Fruit fly (Drosophila melanogaster): ENCODE measurements around the gene PH4alphaSG1.

PH4alphaSG1 gene

dm6 chr3R:30544974-30545373, 39.5 kb upstream of the PH4alphaSG1 start (continued):
- TF ChIP-seq ttk (GFP tag; IDR thresholded peaks at IDR 0.05) (no peak), da (GFP tag; optimal IDR thresholded peaks at IDR 0.05) (no peak), Hr78 (GFP tag; optimal IDR thresholded peaks at IDR 0.05) (no peak), Hand (GFP tag; optimal IDR thresholded peaks at IDR 0.05) (no peak), Gsc (GFP tag; IDR thresholded peaks at IDR 0.05) (no peak), Trl (optimal IDR thresholded peaks at IDR 0.05) (peak; percentile 12 to 33), Trl (GFP tag; optimal IDR thresholded peaks at IDR 0.05) (no peak), CG10543 (GFP tag; optimal IDR thresholded peaks at IDR 0.05) (no peak), Usf (GFP tag; optimal IDR thresholded peaks at IDR 0.05) (no peak), trem (tag; optimal IDR thresholded peaks at IDR 0.05) (no peak), CG1024 (GFP tag; IDR thresholded peaks at IDR 0.05) (no peak), CG3163 (GFP tag; optimal IDR thresholded peaks at IDR 0.05) (peak; percentile 63), Ets65A (GFP tag) (no peak), corto (GFP tag; optimal IDR thresholded peaks at IDR 0.05) (no peak), Fer1 (GFP tag; optimal IDR thresholded peaks at IDR 0.05) (no peak), cg (GFP tag; optimal IDR thresholded peaks at IDR 0.05) (peak; percentile 41), CG32532 (GFP tag; IDR thresholded peaks at IDR 0.05) (no peak)

- TF ChIP-seq MTF-1 (GFP tag; optimal IDR thresholded peaks at IDR 0.05; ENCODE audit: borderline replicate concordance), result no peak
- TF ChIP-seq sr (GFP tag; IDR thresholded peaks at IDR 0.05), result peak; percentile 94
- TF ChIP-seq CG12391 (tag; optimal IDR thresholded peaks at IDR 0.05), result no peak
- TF ChIP-seq Spps (tag; optimal IDR thresholded peaks at IDR 0.05), result no peak
- no peak for TF ChIP-seq Sry-δ (GFP tag; optimal IDR thresholded peaks at IDR 0.05)
- TF ChIP-seq sima (GFP tag; optimal IDR thresholded peaks at IDR 0.05), result no peak
- no peak for TF ChIP-seq CG14710 (tag; optimal IDR thresholded peaks at IDR 0.05)
- TF ChIP-seq slp2 (GFP tag; optimal IDR thresholded peaks at IDR 0.05), result no peak
- no peak for TF ChIP-seq chinmo (GFP tag; IDR thresholded peaks at IDR 0.05; ENCODE audit: partially characterized antibody)
- peak; percentile 9 for TF ChIP-seq Sox102F (GFP tag; optimal IDR thresholded peaks at IDR 0.05)
- TF ChIP-seq nau (GFP tag; optimal IDR thresholded peaks at IDR 0.05), result peak; percentile 94
Measured at dm6 chr3R:30541469-30541868, 36.0 kb upstream of the PH4alphaSG1 start.

DNA sequence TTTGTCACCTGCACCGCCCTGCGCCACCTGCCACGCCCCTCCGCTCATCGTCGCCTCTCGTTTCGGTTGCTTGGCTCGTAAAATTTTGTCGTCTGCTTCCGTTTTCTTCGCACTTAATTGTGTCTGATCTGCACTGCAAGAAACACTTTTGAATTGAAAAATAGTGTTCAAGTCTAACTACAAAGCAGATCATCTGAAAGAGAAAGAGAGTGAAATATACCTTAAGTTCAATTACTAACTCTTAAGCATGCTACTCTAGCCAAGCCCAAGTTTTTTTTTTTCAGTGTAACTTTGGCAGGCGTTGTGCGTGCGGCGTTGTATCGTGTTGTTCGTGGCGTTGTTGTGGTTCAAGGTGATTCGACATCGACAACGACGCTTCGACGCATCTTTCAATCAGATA, 34.7 kb upstream of the PH4alphaSG1 start:
- TF ChIP-seq CG14050 (GFP tag; IDR thresholded peaks at IDR 0.05) (peak; percentile 91), CG2678 (tag; optimal IDR thresholded peaks at IDR 0.05) (peak; percentile 95), chm (GFP tag; IDR thresholded peaks at IDR 0.05) (peak; percentile 90), bbx (GFP tag; IDR thresholded peaks at IDR 0.05; ENCODE audit: partially characterized antibody) (no peak), mirr (GFP tag; optimal IDR thresholded peaks at IDR 0.05) (peak; percentile 92), CG4424 (GFP tag; optimal IDR thresholded peaks at IDR 0.05) (peak; percentile 93), CG13123 (GFP tag; optimal IDR thresholded peaks at IDR 0.05) (peak; percentile 86), CG2199 (GFP tag; IDR thresholded peaks at IDR 0.05) (peak; percentile 82; the same call in 2 of the 3 replicates), phol (tag; optimal IDR thresholded peaks at IDR 0.05) (peak; percentile 89), eve (GFP tag; optimal IDR thresholded peaks at IDR 0.05) (peak in 1 of 2 experiments; percentile 94), kah (GFP tag; optimal IDR thresholded peaks at IDR 0.05) (peak; percentile 79), da (GFP tag; optimal IDR thresholded peaks at IDR 0.05) (peak; percentile 84), CG13296 (GFP tag; optimal IDR thresholded peaks at IDR 0.05) (peak; percentile 91), nom (GFP tag; optimal IDR thresholded peaks at IDR 0.05) (no peak), luna (GFP tag; optimal IDR thresholded peaks at IDR 0.05) (peak; percentile 85), CG3995 (GFP tag; optimal IDR thresholded peaks at IDR 0.05) (peak; percentile 62), fd3F (GFP tag; optimal IDR thresholded peaks at IDR 0.05) (peak; percentile 93), hb (GFP tag; IDR thresholded peaks at IDR 0.05; ENCODE audit: partially characterized antibody) (no peak), Blimp-1 (GFP tag; optimal IDR thresholded peaks at IDR 0.05) (peak; percentile 89), CG12219 (GFP tag; optimal IDR thresholded peaks at IDR 0.05) (peak; percentile 89), CTCF (GFP tag; optimal IDR thresholded peaks at IDR 0.05) (peak; percentile 43), wor (GFP tag; IDR thresholded peaks at IDR 0.05) (peak; percentile 82), CG8478 (optimal IDR thresholded peaks at IDR 0.05) (no peak), usp (GFP tag; optimal IDR thresholded peaks at IDR 0.05) (no peak)
